Fruit fly (Drosophila melanogaster) whole organism, adult: ENCODE results near the gene TBC1d7.

Experiments
- CG11617 ChIP-seq: fragments of 200-800 bp; sonication (Bioruptor generic); optimal IDR thresholded peaks from 2 replicates; lab custom pipeline; 2017; ENCODE audit warnings: mild to moderate bottlenecking, missing biosample characterization, missing genetic modification reagents, missing genetic modification characterization
- CG12768 ChIP-seq: fragments of 200-800 bp; sonication (Bioruptor generic); optimal IDR thresholded peaks from 2 replicates; lab custom pipeline; 2017; ENCODE audit warnings: missing biosample characterization, missing genetic modification characterization, mild to moderate bottlenecking, moderate library complexity, missing genetic modification reagents
- CG14711 ChIP-seq: fragments of 200-800 bp; sonication (Bioruptor generic); optimal IDR thresholded peaks from 2 replicates; lab custom pipeline; 2018; ENCODE audit warnings: missing biosample characterization, mild to moderate bottlenecking, missing genetic modification characterization, moderate library complexity
- CG1620 ChIP-seq: fragments of 200-800 bp; sonication (Bioruptor generic); optimal IDR thresholded peaks from 2 replicates; lab custom pipeline; 2016; ENCODE audit warnings: missing biosample characterization, missing genetic modification characterization
- CG33017 ChIP-seq: fragments of 200-800 bp; sonication (Bioruptor generic); optimal IDR thresholded peaks from 2 replicates; lab custom pipeline; 2018; ENCODE audit warnings: missing biosample characterization, mild to moderate bottlenecking, missing genetic modification characterization, moderate library complexity
- CG5204 ChIP-seq: fragments of 200-800 bp; sonication (Bioruptor generic); optimal IDR thresholded peaks from 2 replicates; lab custom pipeline; 2016; ENCODE audit warnings: missing biosample characterization, missing genetic modification characterization
- CG7045 ChIP-seq: fragments of 200-800 bp; sonication (Bioruptor generic); optimal IDR thresholded peaks from 2 replicates; lab custom pipeline; 2017; ENCODE audit warnings: missing biosample characterization, mild to moderate bottlenecking, missing genetic modification characterization
- CG7101 ChIP-seq: fragments of 200-800 bp; sonication (Bioruptor generic); optimal IDR thresholded peaks from 2 replicates; lab custom pipeline; 2018; ENCODE audit warnings: missing biosample characterization, mild to moderate bottlenecking, missing genetic modification characterization, moderate library complexity
- Clk ChIP-seq: fragments of 200-800 bp; sonication (Bioruptor generic); optimal IDR thresholded peaks from 2 replicates; lab custom pipeline; 2017; ENCODE audit warnings: missing biosample characterization, missing genetic modification characterization
- Crg-1 ChIP-seq: fragments of 200-800 bp; sonication (Bioruptor generic); optimal IDR thresholded peaks from 2 replicates; lab custom pipeline; 2016; ENCODE audit warnings: missing biosample characterization, missing genetic modification characterization
- Hr96 ChIP-seq: fragments of 200-800 bp; sonication (Bioruptor generic); optimal IDR thresholded peaks from 2 replicates; lab custom pipeline; 2016; ENCODE audit warnings: missing biosample characterization, missing genetic modification characterization
- Mnt ChIP-seq: fragments of 200-800 bp; sonication (Bioruptor generic); optimal IDR thresholded peaks from 2 replicates; lab custom pipeline; 2016; ENCODE audit warnings: missing biosample characterization, mild to moderate bottlenecking, missing genetic modification characterization
- bab1 ChIP-seq: fragments of 200-800 bp; sonication (Bioruptor generic); optimal IDR thresholded peaks from 3 replicates; lab custom pipeline; 2019; ENCODE audit warnings: missing biosample characterization, mild to moderate bottlenecking, missing genetic modification characterization, moderate library complexity
- cic ChIP-seq: fragments of 200-800 bp; sonication (Bioruptor generic); optimal IDR thresholded peaks from 2 replicates; lab custom pipeline; 2017; ENCODE audit warnings: missing biosample characterization, mild to moderate bottlenecking, missing genetic modification characterization, moderate library complexity
- cnc ChIP-seq, 2 experiments: fragments of >200 bp; optimal IDR thresholded peaks; 2 replicates each; lab custom pipeline; 2017
- kay ChIP-seq: fragments of 200-800 bp; sonication (Bioruptor generic); peaks from one replicate; lab custom pipeline; 2016; ENCODE audit warnings: missing biosample characterization, missing genetic modification characterization, borderline replicate concordance
- ovo ChIP-seq: fragments of 200-800 bp; sonication (Bioruptor generic); optimal IDR thresholded peaks from 2 replicates; lab custom pipeline; 2016; ENCODE audit warnings: missing biosample characterization, missing genetic modification characterization
- pad ChIP-seq: fragments of 200-800 bp; sonication (Bioruptor generic); optimal IDR thresholded peaks from 3 replicates; lab custom pipeline; 2017; ENCODE audit warnings: missing biosample characterization, missing genetic modification characterization, mild to moderate bottlenecking, moderate library complexity, missing genetic modification reagents
- tj ChIP-seq: fragments of 200-800 bp; sonication (Bioruptor generic); optimal IDR thresholded peaks from 3 replicates; lab custom pipeline; 2017; ENCODE audit warnings: missing biosample characterization, mild to moderate bottlenecking, missing genetic modification characterization, moderate library complexity
- toe ChIP-seq: fragments of 200-800 bp; sonication (Bioruptor generic); optimal IDR thresholded peaks from 2 replicates; lab custom pipeline; 2016; ENCODE audit warnings: missing biosample characterization, missing genetic modification characterization

Gene TBC1d7

DNA sequence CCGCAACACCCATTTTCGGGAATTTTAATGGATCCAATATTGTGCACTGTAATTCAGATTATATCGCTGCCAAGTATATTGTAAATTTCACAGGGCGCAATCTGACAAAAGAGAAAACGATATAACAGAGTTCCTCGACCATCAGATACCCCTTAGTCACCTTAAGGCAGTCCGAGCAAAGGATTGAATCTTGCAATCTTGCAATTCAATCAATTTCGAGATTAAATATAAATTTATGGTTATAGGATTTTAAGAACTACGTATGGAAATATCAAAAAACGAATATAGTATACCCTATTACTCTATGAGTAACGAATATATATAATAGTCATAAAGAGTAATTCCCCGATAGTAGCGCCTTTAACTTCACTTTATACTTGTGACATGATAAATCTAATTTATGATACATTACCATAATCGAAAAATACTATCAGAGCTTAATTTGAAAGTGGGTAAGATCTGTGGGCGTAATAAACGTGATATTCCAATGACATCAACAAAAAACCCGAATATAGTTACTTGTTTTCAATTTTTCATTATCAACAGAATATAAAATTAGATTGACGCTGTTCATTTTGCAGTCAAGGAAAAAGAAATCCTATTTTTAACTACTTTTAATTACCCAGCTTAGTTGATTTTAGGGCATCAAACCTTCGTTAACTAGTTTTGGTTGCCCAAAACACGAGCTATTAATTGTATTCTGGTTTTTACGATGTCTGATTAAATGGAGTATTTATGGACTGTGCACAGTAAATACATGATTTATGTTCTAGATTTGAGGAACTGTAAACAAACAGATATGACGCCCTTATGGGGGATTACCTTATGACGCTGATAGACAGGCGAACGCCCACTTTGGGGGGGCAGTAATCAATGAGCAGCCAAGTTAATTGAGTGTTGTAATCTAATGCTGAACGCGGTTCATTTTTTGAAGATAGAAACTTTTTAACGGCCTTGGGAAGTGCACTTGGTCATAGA is 22.8 kb upstream of the TBC1d7 start:
- TF ChIP-seq cic (GFP tag; lab: Kevin White, UChicago) (peak; percentile 54), CG7045 (GFP tag; lab: Kevin White, UChicago) (no peak)

DNA sequence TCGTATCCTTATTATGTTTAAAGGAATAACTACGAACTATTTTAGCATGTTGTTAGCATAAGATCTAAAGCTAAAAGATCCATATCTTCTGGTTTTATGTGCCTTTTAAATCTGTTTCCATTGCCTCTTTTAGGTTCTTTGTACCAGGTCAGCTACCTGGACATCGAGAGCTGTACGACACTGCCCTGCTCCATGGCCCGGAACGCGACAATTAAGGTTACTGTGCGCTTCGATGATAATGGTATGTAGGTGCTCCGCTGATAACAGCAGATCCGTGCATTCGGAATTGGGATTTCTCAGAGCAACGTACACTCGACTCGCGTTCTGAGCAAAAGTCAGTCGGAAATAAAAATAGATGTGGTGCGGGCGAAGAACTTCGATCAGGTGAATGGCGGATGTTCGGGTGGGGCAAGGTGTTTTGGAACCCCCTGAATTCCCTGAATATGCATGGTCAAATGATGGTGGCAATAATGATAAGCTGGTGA is 21.8 kb upstream of the TBC1d7 start:
- no peak for TF ChIP-seq CG14711
- TF ChIP-seq toe: no peak
- no peak for TF ChIP-seq CG5204 (GFP tag; lab: Kevin White, UChicago)
- TF ChIP-seq ovo (GFP tag; lab: Kevin White, UChicago): no peak
- no peak for TF ChIP-seq cnc (optimal IDR thresholded peaks at IDR 0.05; lab: Kevin White, UChicago)
- no peak for TF ChIP-seq CG12768 (GFP tag; lab: Kevin White, UChicago)
- no peak for TF ChIP-seq bab1 (GFP tag; lab: Kevin White, UChicago)
- no peak for TF ChIP-seq Mnt (GFP tag; lab: Kevin White, UChicago)
- TF ChIP-seq CG7045 (GFP tag; lab: Kevin White, UChicago): no peak
- no peak for TF ChIP-seq CG11617 (GFP tag; lab: Kevin White, UChicago)
- TF ChIP-seq pad (GFP tag; lab: Kevin White, UChicago): no peak
- TF ChIP-seq CG7101 (tag; lab: Kevin White, UChicago): no peak
- TF ChIP-seq cic (GFP tag; lab: Kevin White, UChicago): no peak
- TF ChIP-seq Clk: no peak

DNA sequence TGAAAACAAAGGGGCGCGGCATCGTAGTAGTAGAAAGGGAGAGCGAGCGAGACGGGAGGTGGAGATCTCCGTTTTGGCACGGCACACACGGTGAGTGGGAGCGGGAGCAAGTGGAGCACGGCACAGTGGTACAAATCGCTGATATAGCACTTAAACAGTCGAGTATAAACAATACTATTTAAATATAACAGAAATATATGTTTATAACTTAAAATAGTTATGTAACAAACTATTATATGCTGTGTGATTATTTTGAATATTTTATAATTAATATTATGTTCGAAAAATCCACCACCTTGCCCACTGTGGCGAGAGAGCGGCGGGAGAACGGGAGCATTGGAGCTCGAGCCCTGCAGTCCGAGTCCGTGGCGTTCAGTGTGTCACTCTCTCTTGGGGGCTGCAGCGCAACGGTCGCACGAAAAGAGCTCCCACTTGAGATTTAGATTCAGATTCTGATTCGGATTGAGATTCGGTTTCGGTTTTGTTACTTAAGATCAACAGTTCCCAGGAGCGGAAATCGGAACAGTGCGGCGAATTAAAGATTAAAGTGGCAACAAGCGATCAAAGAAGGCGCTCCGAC is 20.4 kb upstream of the TBC1d7 start, which contains the start of gene Kal1:
Gene Kal1, plus strand, starts transcription at position 383 of the 580 bp plus-strand sequence.
- TF ChIP-seq cnc (optimal IDR thresholded peaks at IDR 0.05; lab: Kevin White, UChicago): no peak
- TF ChIP-seq kay (GFP tag; lab: Kevin White, UChicago): peak; percentile 18
- peak; percentile 67 for TF ChIP-seq Crg-1
- TF ChIP-seq CG11617 (GFP tag; lab: Kevin White, UChicago): peak; percentile 92
- peak; percentile 97 for TF ChIP-seq bab1 (GFP tag; lab: Kevin White, UChicago)
- peak; percentile 23 for TF ChIP-seq ovo (GFP tag; lab: Kevin White, UChicago)
- TF ChIP-seq CG14711: peak; percentile 88
- TF ChIP-seq CG5204 (GFP tag; lab: Kevin White, UChicago): no peak
- peak; percentile 93 for TF ChIP-seq CG7101 (tag; lab: Kevin White, UChicago)
- peak; percentile 51 for TF ChIP-seq Clk
- TF ChIP-seq Mnt (GFP tag; lab: Kevin White, UChicago): peak; percentile 56
- peak; percentile 92 for TF ChIP-seq CG33017 (tag; lab: Kevin White, UChicago)
- peak; percentile 24 for TF ChIP-seq toe
- peak; percentile 88 for TF ChIP-seq tj
- TF ChIP-seq cic (GFP tag; lab: Kevin White, UChicago): peak; percentile 43
- peak; percentile 67 for TF ChIP-seq CG7045 (GFP tag; lab: Kevin White, UChicago)
- peak; percentile 45 for TF ChIP-seq CG1620 (GFP tag; lab: Kevin White, UChicago)
- TF ChIP-seq Hr96: peak; percentile 45
- peak; percentile 86 for TF ChIP-seq CG12768 (GFP tag; lab: Kevin White, UChicago)
- peak; percentile 85 for TF ChIP-seq pad (GFP tag; lab: Kevin White, UChicago)

DNA sequence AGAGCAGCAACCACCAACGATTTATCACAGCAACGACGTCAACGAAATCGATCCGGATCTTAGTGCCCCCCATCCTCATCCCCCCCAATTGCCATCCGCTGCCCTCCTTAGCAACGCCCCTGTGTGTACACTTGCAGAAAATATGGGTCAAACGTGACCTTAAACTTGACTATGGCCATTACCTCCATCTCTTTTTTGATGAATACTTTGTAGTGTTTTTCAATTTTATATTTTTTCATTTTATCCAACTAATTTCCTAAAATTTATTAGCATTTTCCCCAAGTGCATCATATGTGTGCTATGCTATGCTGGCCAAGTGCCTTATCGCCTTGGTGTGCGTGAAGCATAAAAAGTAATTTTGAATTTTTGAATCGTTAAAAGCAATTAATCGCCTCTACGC is 18.6 kb upstream of the TBC1d7 start:
- TF ChIP-seq CG14711 (no peak), Mnt (GFP tag; lab: Kevin White, UChicago) (no peak), CG1620 (GFP tag; lab: Kevin White, UChicago) (no peak), toe (no peak), cnc (optimal IDR thresholded peaks at IDR 0.05; lab: Kevin White, UChicago) (no peak), CG5204 (GFP tag; lab: Kevin White, UChicago) (no peak), pad (GFP tag; lab: Kevin White, UChicago) (no peak), ovo (GFP tag; lab: Kevin White, UChicago) (no peak), kay (GFP tag; lab: Kevin White, UChicago) (no peak), CG11617 (GFP tag; lab: Kevin White, UChicago) (no peak), cic (GFP tag; lab: Kevin White, UChicago) (no peak), CG12768 (GFP tag; lab: Kevin White, UChicago) (no peak), CG7045 (GFP tag; lab: Kevin White, UChicago) (no peak), Clk (no peak), tj (no peak)

DNA sequence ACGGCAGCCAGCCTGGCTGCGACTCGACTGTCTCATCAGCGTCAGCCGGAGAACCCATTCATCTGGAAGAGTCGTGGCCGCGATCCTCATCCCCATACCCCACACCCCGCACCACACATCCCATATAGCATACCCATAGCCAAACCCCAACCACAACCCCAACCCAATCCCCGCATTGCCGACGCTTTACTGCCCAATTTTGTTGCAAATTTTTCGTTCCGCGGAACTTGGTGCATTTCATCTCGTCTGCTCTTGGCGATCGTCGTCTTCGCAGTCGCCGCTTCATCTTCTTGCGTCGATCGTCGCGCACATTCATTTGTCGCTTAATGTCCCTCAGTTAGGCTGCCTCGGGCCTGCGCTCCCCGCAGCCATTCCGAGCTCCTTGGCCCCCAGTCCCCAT is 18.2 kb upstream of the TBC1d7 start:
- no peak for TF ChIP-seq CG33017 (tag; lab: Kevin White, UChicago)
- no peak for TF ChIP-seq toe
- TF ChIP-seq pad (GFP tag; lab: Kevin White, UChicago): no peak
- TF ChIP-seq CG7101 (tag; lab: Kevin White, UChicago): no peak
- TF ChIP-seq Mnt (GFP tag; lab: Kevin White, UChicago): no peak
- no peak for TF ChIP-seq CG1620 (GFP tag; lab: Kevin White, UChicago)
- no peak for TF ChIP-seq CG7045 (GFP tag; lab: Kevin White, UChicago)
- TF ChIP-seq cic (GFP tag; lab: Kevin White, UChicago): no peak
- TF ChIP-seq bab1 (GFP tag; lab: Kevin White, UChicago): no peak
- TF ChIP-seq CG14711: no peak
- TF ChIP-seq CG12768 (GFP tag; lab: Kevin White, UChicago): no peak
- no peak for TF ChIP-seq Crg-1
